Fruit fly (Drosophila melanogaster): ENCODE results near the gene alpha-Est4.
A peak's percentile ranks its signal among the peaks of the same experiment; 100 is the strongest.

The alpha-Est4 gene

dm6 chr3R:7490884-7491283 lies 47.5 kb downstream of the alpha-Est4 start (continued):
- TF ChIP-seq pan (optimal IDR thresholded peaks at IDR 0.05) (no peak), pan (GFP tag; optimal IDR thresholded peaks at IDR 0.05 in 1 of 2, IDR thresholded peaks at IDR 0.05 in 1 of 2) (peak in 1 of 2 experiments; percentile 57), CG4360 (GFP tag; IDR thresholded peaks at IDR 0.05) (no peak), BtbVII (GFP tag; optimal IDR thresholded peaks at IDR 0.05) (no peak), twi (tag; optimal IDR thresholded peaks at IDR 0.05) (no peak), CG9609 (GFP tag; optimal IDR thresholded peaks at IDR 0.05) (no peak), hb (GFP tag; IDR thresholded peaks at IDR 0.05; ENCODE audit: partially characterized antibody) (no peak), CrebB (tag; optimal IDR thresholded peaks at IDR 0.05) (no peak), Fer1 (GFP tag; optimal IDR thresholded peaks at IDR 0.05) (no peak), Sry-δ (GFP tag; optimal IDR thresholded peaks at IDR 0.05) (no peak), Ets97D (GFP tag; optimal IDR thresholded peaks at IDR 0.05) (no peak), tup (GFP tag; optimal IDR thresholded peaks at IDR 0.05) (no peak)

dm6 chr3R:7489902-7490301 lies 48.5 kb downstream of the alpha-Est4 start:
- TF ChIP-seq Mad (GFP tag; optimal IDR thresholded peaks at IDR 0.05) (no peak), Sin3A (optimal IDR thresholded peaks at IDR 0.05) (no peak), CG12942 (GFP tag; optimal IDR thresholded peaks at IDR 0.05) (no peak)

Data from whole organism, embryonic.